Fruit fly (Drosophila melanogaster) whole organism, embryonic: ENCODE data around the gene CG34434.

ENCODE experiments used
- Ada2b ChIP-seq: fragments of 200-800 bp; sonication (Bioruptor generic); IDR thresholded peaks from 2 replicates; pipeline ENCODE4 v1.3.6; 2022; ENCODE audit warnings: missing biosample characterization, missing genetic modification characterization
- Bdp1 ChIP-seq: fragments of 200-800 bp; sonication (Bioruptor generic); optimal IDR thresholded peaks from 3 replicates; lab custom pipeline; 2016; ENCODE audit warnings: missing biosample characterization, missing genetic modification characterization
- CG11504 ChIP-seq: fragments of 200-800 bp; sonication (Bioruptor generic); optimal IDR thresholded peaks from 3 replicates; lab custom pipeline; 2019; ENCODE audit warnings: missing biosample characterization, mild to moderate bottlenecking, missing genetic modification characterization, moderate library complexity
- Dbx ChIP-seq: fragments of 200-800 bp; sonication (Bioruptor generic); IDR thresholded peaks from 3 replicates; pipeline ENCODE4 v1.3.6; 2022; ENCODE audit warnings: missing biosample characterization, missing genetic modification characterization
- E2f1 ChIP-seq: fragments of 200-800 bp; sonication (Bioruptor generic); IDR thresholded peaks from 2 replicates; pipeline ENCODE4 v1.3.6; 2022; ENCODE audit warnings: missing biosample characterization, missing genetic modification characterization
- Ets97D ChIP-seq: fragments of 200-800 bp; sonication (Bioruptor generic); optimal IDR thresholded peaks from 3 replicates; lab custom pipeline; 2016; ENCODE audit warnings: missing biosample characterization, missing genetic modification characterization
- HLH4C ChIP-seq: fragments of 200-800 bp; sonication (Bioruptor generic); IDR thresholded peaks from 3 replicates; pipeline ENCODE4 v1.3.6; 2022; ENCODE audit warnings: missing biosample characterization, missing genetic modification characterization; ENCODE audit not compliant: partially characterized antibody
- Usf ChIP-seq: fragments of 200-800 bp; sonication (Bioruptor generic); optimal IDR thresholded peaks from 2 replicates; lab custom pipeline; 2017; ENCODE audit warnings: missing genotype, missing biosample characterization, missing genetic modification characterization
- YL-1 ChIP-seq: fragments of 200-800 bp; sonication (Bioruptor generic); optimal IDR thresholded peaks from 3 replicates; lab custom pipeline; 2017; ENCODE audit warnings: missing biosample characterization, mild to moderate bottlenecking, missing genetic modification characterization
- ara ChIP-seq: fragments of 200-800 bp; sonication (Bioruptor generic); IDR thresholded peaks from 2 replicates; pipeline ENCODE4 v1.3.6; 2022; ENCODE audit warnings: missing biosample characterization, missing genetic modification characterization
- dm ChIP-seq: fragments of 200-800 bp; sonication (Bioruptor generic); optimal IDR thresholded peaks from 3 replicates; lab custom pipeline; 2016; ENCODE audit warnings: missing biosample characterization, missing genetic modification characterization
- oc ChIP-seq: fragments of 200-800 bp; sonication (Bioruptor generic); optimal IDR thresholded peaks from 2 replicates; lab custom pipeline; 2018; ENCODE audit warnings: missing biosample characterization, mild to moderate bottlenecking, missing genetic modification characterization, moderate library complexity
- ranshi ChIP-seq: fragments of 200-800 bp; sonication (Bioruptor generic); IDR thresholded peaks from 2 replicates; pipeline ENCODE4 v1.3.6; 2022; ENCODE audit warnings: missing biosample characterization, missing genetic modification characterization
- sima ChIP-seq: fragments of 200-800 bp; sonication (Bioruptor generic); optimal IDR thresholded peaks from 2 replicates; lab custom pipeline; 2016; ENCODE audit warnings: missing biosample characterization, missing genetic modification characterization

- TF ChIP-seq sima (GFP tag; lab: Kevin White, UChicago) (peak; percentile 54), Ets97D (GFP tag; lab: Kevin White, UChicago) (peak; percentile 56), Usf (GFP tag; lab: Kevin White, UChicago) (peak; percentile 25), Bdp1 (GFP tag; lab: Kevin White, UChicago) (peak; percentile 55), CG11504 (tag; lab: Kevin White, UChicago) (peak; percentile 88), oc (tag; lab: Kevin White, UChicago) (peak; percentile 84), E2f1 (GFP tag; lab: Robert Waterston, UW) (peak; percentile 77), YL-1 (GFP tag; lab: Kevin White, UChicago) (peak; percentile 7), dm (GFP tag; lab: Kevin White, UChicago) (peak; percentile 57), Dbx (GFP tag; lab: Robert Waterston, UW) (peak; percentile 79), ranshi (GFP tag; lab: Robert Waterston, UW) (peak; percentile 85), HLH4C (no peak), ara (GFP tag; lab: Robert Waterston, UW) (peak; percentile 91), Ada2b (GFP tag; lab: Robert Waterston, UW) (peak; percentile 88)
Measured at dm6 chrX:5648437-5648959, 32.3 kb upstream of the CG34434 start, which contains the start of gene OtopLa.
